Fruit fly (Drosophila melanogaster) whole organism: ENCODE measurements around the gene CG31141.

ENCODE experiments used
- EcR ChIP-seq, 2 experiments: fragments of >200 bp; optimal IDR thresholded peaks; 2 replicates each; lab custom pipeline; 2017; ENCODE audit warnings: missing biosample characterization in 2 of 2, missing genetic modification characterization in 2 of 2, missing genetic modification reagents in 2 of 2
- usp ChIP-seq: fragments of >200 bp; optimal IDR thresholded peaks from 2 replicates; lab custom pipeline; 2017; ENCODE audit warnings: missing biosample characterization, missing genetic modification characterization, mixed read lengths

DNA sequence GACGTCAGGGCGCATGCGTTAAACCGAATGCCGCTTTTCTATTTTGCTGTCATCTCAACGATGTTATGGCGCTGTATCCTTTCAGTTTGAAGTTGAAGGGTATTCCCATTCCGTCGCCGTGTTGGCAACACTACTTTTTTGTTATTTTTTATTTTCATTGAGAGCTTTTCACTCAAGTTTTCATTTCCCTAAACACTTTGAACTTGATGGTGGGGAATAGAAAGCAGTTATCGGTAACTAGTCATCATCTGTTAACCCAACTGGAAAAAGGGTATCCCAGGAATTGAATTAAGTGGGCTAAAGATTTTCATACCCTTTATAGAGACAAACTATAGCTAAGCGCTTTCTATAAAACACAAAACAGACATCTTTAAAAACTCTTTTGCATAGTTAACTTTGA lies 35.5 kb upstream of the CG31141 start:
- TF ChIP-seq usp (GFP tag; lab: Kevin White, UChicago) (no peak), EcR (GFP tag; optimal IDR thresholded peaks at IDR 0.05; lab: Kevin White, UChicago) (no peak)
